Worm (Caenorhabditis elegans) whole organism, L1 larva: Measurements from ENCODE around the gene fipr-13.

Experiments used
- C04F5.9 ChIP-seq: sonication (generic microtip); optimal IDR thresholded peaks from 2 replicates; lab custom pipeline; 2016; ENCODE audit warnings: missing genetic modification characterization, missing compliant biosample characterization
- C16A3.4 ChIP-seq: fragments of 150-350 bp; optimal IDR thresholded peaks from 2 replicates; lab custom pipeline; 2014; ENCODE audit warnings: missing biosample characterization, missing genetic modification characterization
- F16B12.6 ChIP-seq: fragments of 150-350 bp; optimal IDR thresholded peaks from 2 replicates; lab custom pipeline; 2014; ENCODE audit warnings: missing biosample characterization, missing genetic modification characterization
- aha-1 ChIP-seq: fragments of 150-350 bp; optimal IDR thresholded peaks from 2 replicates; lab custom pipeline; 2014; ENCODE audit warnings: missing biosample characterization, missing genetic modification characterization
- ceh-63 ChIP-seq: fragments of 200-800 bp; sonication (Bioruptor generic); optimal IDR thresholded peaks from 2 replicates; lab custom pipeline; 2018; ENCODE audit warnings: mild to moderate bottlenecking, missing genetic modification characterization, missing compliant biosample characterization
- ceh-82 ChIP-seq, 3 experiments: fragments of 150-350 bp in 1 of 3; sonication (generic microtip) in 2 of 3; optimal IDR thresholded peaks; 2 replicates each; lab custom pipeline; 2014 to 2017; ENCODE audit warnings: missing biosample characterization in 3 of 3, missing genetic modification characterization in 3 of 3
- ceh-88 ChIP-seq: fragments of 200-800 bp; sonication (Bioruptor generic); IDR thresholded peaks from 2 replicates; pipeline ENCODE4 v1.3.6; 2022; ENCODE audit warnings: missing genetic modification characterization, missing compliant biosample characterization
- ces-1 ChIP-seq: fragments of 150-350 bp; optimal IDR thresholded peaks from 2 replicates; lab custom pipeline; 2014; ENCODE audit warnings: missing biosample characterization, missing genetic modification reagents, missing genetic modification characterization
- dpl-1 ChIP-seq, 3 experiments: fragments of 150-350 bp in 2 of 3; sonication (generic microtip) in 1 of 3; optimal IDR thresholded peaks; 2 replicates each; lab custom pipeline; 2014 to 2017; ENCODE audit warnings: missing biosample characterization in 3 of 3, missing genetic modification characterization in 3 of 3, missing genetic modification reagents in 3 of 3
- dsc-1 ChIP-seq: sonication (generic microtip); optimal IDR thresholded peaks from 2 replicates; lab custom pipeline; 2016; ENCODE audit warnings: mild to moderate bottlenecking, missing genetic modification characterization, missing compliant biosample characterization
- efl-1 ChIP-seq, 4 experiments: fragments of 150-350 bp; optimal IDR thresholded peaks in 3 of 4; peaks in 1 of 4; 1 replicate in 1 of 4; 2 replicates in 3 of 4; lab custom pipeline; 2014; ENCODE audit warnings: missing biosample characterization in 2 of 4, missing genetic modification characterization in 2 of 4, missing genetic modification reagents in 2 of 4
- efl-3 ChIP-seq: fragments of 200-800 bp; sonication (Bioruptor generic); optimal IDR thresholded peaks from 2 replicates; lab custom pipeline; 2018; ENCODE audit warnings: mild to moderate bottlenecking, missing genetic modification characterization, missing compliant biosample characterization
- elt-2 ChIP-seq: sonication (generic microtip); optimal IDR thresholded peaks from 2 replicates; lab custom pipeline; 2016; ENCODE audit warnings: missing genetic modification characterization, mild to moderate bottlenecking, inconsistent platforms, missing compliant biosample characterization, missing genetic modification reagents
- ets-5 ChIP-seq: fragments of 200-800 bp; sonication (Bioruptor generic); IDR thresholded peaks from 2 replicates; pipeline ENCODE4 v1.3.6; 2022; ENCODE audit warnings: missing genetic modification characterization, missing compliant biosample characterization
- fkh-10 ChIP-seq: sonication (generic microtip); optimal IDR thresholded peaks from 2 replicates; lab custom pipeline; 2017; ENCODE audit warnings: missing biosample characterization, missing genetic modification reagents, missing genetic modification characterization
- fkh-8 ChIP-seq: sonication (generic microtip); optimal IDR thresholded peaks from 2 replicates; lab custom pipeline; 2016; ENCODE audit warnings: mild to moderate bottlenecking, missing genetic modification characterization, missing compliant biosample characterization
- fos-1 ChIP-seq: fragments of 150-350 bp; optimal IDR thresholded peaks from 2 replicates; lab custom pipeline; 2014; ENCODE audit warnings: missing biosample characterization, missing genetic modification characterization
- irx-1 ChIP-seq: sonication (generic microtip); optimal IDR thresholded peaks from 2 replicates; lab custom pipeline; 2016; ENCODE audit warnings: missing genetic modification characterization, missing compliant biosample characterization
- isw-1 ChIP-seq: fragments of 200-800 bp; sonication (Bioruptor generic); IDR thresholded peaks from 2 replicates; pipeline ENCODE4 v1.3.6; 2022; ENCODE audit warnings: missing genetic modification characterization, missing compliant biosample characterization
- lin-15B ChIP-seq: fragments of 150-350 bp; sonication (generic microtip); optimal IDR thresholded peaks from 3 replicates; lab custom pipeline; 2014; ENCODE audit warnings: missing biosample characterization, missing genetic modification characterization
- lin-39 ChIP-seq: fragments of 150-350 bp; optimal IDR thresholded peaks from 2 replicates; lab custom pipeline; 2014; ENCODE audit warnings: missing biosample characterization, missing genetic modification reagents, missing genetic modification characterization
- mep-1 ChIP-seq: fragments of 150-350 bp; optimal IDR thresholded peaks from 2 replicates; lab custom pipeline; 2014; ENCODE audit warnings: missing biosample characterization, missing genetic modification characterization
- nhr-11 ChIP-seq: fragments of 150-350 bp; optimal IDR thresholded peaks from 2 replicates; lab custom pipeline; 2014; ENCODE audit warnings: missing biosample characterization, missing genetic modification characterization
- nhr-76 ChIP-seq: sonication (generic microtip); optimal IDR thresholded peaks from 2 replicates; lab custom pipeline; 2017; ENCODE audit warnings: missing biosample characterization, missing genetic modification characterization
- nhr-84 ChIP-seq: sonication (generic microtip); optimal IDR thresholded peaks from 2 replicates; lab custom pipeline; 2017; ENCODE audit warnings: missing biosample characterization, missing genetic modification characterization
- nhr-90 ChIP-seq: sonication (generic microtip); optimal IDR thresholded peaks from 2 replicates; lab custom pipeline; 2016; ENCODE audit warnings: mild to moderate bottlenecking, missing genetic modification characterization, missing compliant biosample characterization; ENCODE audit not compliant: poor library complexity
- pag-3 ChIP-seq: sonication (generic microtip); optimal IDR thresholded peaks from 2 replicates; lab custom pipeline; 2017; ENCODE audit warnings: missing genetic modification characterization, mild to moderate bottlenecking, missing compliant biosample characterization, antibody characterized with exemption, borderline replicate concordance; ENCODE audit not compliant: insufficient read depth
- pax-3 ChIP-seq: fragments of 200-800 bp; sonication (Bioruptor generic); optimal IDR thresholded peaks from 2 replicates; lab custom pipeline; 2018; ENCODE audit warnings: mild to moderate bottlenecking, missing genetic modification characterization, moderate library complexity, missing compliant biosample characterization
- rnt-1 ChIP-seq: sonication (generic microtip); optimal IDR thresholded peaks from 2 replicates; lab custom pipeline; 2016; ENCODE audit warnings: mild to moderate bottlenecking, missing genetic modification characterization, moderate library complexity, missing compliant biosample characterization
- skn-1 ChIP-seq: fragments of 150-350 bp; optimal IDR thresholded peaks from 2 replicates; lab custom pipeline; 2014; ENCODE audit warnings: missing biosample characterization, missing genetic modification characterization
- snpc-4 ChIP-seq: fragments of 150-350 bp; optimal IDR thresholded peaks from 2 replicates; lab custom pipeline; 2014; ENCODE audit warnings: missing biosample characterization, missing genetic modification characterization
- snu-23 ChIP-seq: sonication (generic microtip); optimal IDR thresholded peaks from 2 replicates; lab custom pipeline; 2016; ENCODE audit warnings: missing genetic modification characterization, missing compliant biosample characterization
- tlp-1 ChIP-seq: fragments of 150-350 bp; optimal IDR thresholded peaks from 2 replicates; lab custom pipeline; 2014; ENCODE audit warnings: missing biosample characterization, missing genetic modification characterization
- unc-86 ChIP-seq: sonication (generic microtip); optimal IDR thresholded peaks from 2 replicates; lab custom pipeline; 2016; ENCODE audit warnings: missing genetic modification characterization, missing compliant biosample characterization
- unc-98 ChIP-seq: fragments of 200-800 bp; sonication (Bioruptor generic); IDR thresholded peaks from 2 replicates; pipeline ENCODE4 v1.3.6; 2022; ENCODE audit warnings: missing genetic modification characterization, missing compliant biosample characterization
- zag-1 ChIP-seq: fragments of 150-350 bp; optimal IDR thresholded peaks from 2 replicates; lab custom pipeline; 2014; ENCODE audit warnings: missing biosample characterization, missing genetic modification characterization
- zip-4 ChIP-seq: fragments of 200-800 bp; sonication (Bioruptor generic); optimal IDR thresholded peaks from 2 replicates; lab custom pipeline; 2018; ENCODE audit warnings: mild to moderate bottlenecking, missing genetic modification characterization, moderate library complexity, missing compliant biosample characterization

fipr-13 gene

DNA sequence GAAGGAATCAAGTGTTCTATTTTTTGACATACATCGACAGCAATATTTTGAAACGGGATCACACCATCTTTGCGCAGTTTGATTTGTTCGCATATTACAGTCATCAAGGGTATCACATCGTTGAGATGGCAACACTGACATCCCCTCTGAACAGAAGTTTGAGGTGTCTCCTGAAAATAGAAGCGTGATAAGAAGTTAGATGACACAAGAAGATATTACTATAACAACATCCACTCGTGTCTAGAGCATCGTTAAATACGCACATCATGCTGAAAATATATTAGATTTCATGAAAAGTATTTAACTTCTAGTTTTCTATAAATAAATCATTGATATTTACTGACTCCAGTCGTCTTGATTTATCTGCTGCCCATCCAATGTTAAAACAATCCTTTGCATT, 8.4 kb downstream of the fipr-13 start:
- TF ChIP-seq fkh-10 (GFP tag; lab: Kevin White, UChicago) (no peak), C16A3.4 (tag; lab: Kevin White, UChicago) (no peak), mep-1 (tag; lab: Kevin White, UChicago) (no peak), elt-2 (tag; lab: Kevin White, UChicago) (no peak), rnt-1 (no peak), ets-5 (GFP tag; lab: Robert Waterston, UW) (no peak), nhr-11 (tag; lab: Kevin White, UChicago) (no peak), tlp-1 (tag; lab: Kevin White, UChicago) (no peak), dpl-1 (GFP tag; optimal IDR thresholded peaks at IDR 0.05; lab: Kevin White, UChicago) (no peak), ceh-88 (GFP tag; lab: Robert Waterston, UW) (no peak), lin-39 (tag; lab: Kevin White, UChicago) (no peak), nhr-76 (tag; lab: Kevin White, UChicago) (no peak), ceh-63 (GFP tag; lab: Kevin White, UChicago) (no peak), zag-1 (tag; lab: Kevin White, UChicago) (no peak), skn-1 (no peak), pag-3 (tag; lab: Kevin White, UChicago) (no peak), C04F5.9 (no peak), nhr-90 (no peak)
- TF ChIP-seq, all 84 proteins: peak for 0

DNA sequence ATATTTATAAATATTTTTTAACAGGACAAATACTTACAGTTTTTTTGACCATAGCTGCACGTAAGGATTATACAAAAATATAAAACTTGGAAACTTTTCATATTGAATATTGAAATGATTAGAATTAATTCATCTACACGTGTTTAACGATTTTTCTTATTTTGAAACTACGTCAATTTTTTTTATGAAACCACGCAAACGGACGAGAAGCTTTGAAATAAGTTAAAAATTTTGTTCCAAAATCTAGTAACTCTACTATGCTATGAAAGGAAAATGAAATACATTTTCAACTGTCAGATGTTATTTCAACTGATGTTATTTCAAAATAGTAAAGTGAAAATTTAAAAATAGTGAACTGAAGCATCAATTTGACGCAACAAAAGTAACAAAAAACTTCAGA, 9.5 kb downstream of the fipr-13 start, which contains the start of gene F57A8.6:
TSS of gene F57A8.6 (minus strand) at position 101 of the 400 bp plus-strand sequence.
- TF ChIP-seq ces-1 (GFP tag; lab: Kevin White, UChicago) (no peak), dsc-1 (no peak), nhr-84 (tag; lab: Kevin White, UChicago) (no peak)

DNA sequence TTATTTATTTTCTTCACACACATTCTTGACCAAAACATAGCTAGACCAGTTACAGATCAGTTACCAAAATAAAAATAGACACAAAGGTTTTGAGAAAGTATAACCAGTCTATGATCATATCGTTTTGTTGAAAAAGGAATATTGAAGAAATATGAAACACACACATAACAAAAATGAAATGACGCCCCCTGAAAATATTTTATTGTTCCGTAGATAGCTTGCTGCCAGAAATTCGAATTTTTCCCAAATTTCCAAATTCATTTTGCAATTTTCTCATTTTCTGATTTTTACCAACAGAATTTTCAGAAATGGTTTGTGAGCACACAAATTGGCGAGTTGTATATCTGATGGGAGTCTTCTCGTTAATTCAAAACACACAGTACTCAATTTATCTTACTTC, 11.1 kb downstream of the fipr-13 start, which contains the start of gene F57A8.7:
TSS of gene F57A8.7 (plus strand) at position 301 of the 400 bp plus-strand sequence.
- TF ChIP-seq fkh-8 (tag; lab: Kevin White, UChicago) = no peak
- no peak for TF ChIP-seq unc-98 (GFP tag; lab: Robert Waterston, UW)
- TF ChIP-seq nhr-84 (tag; lab: Kevin White, UChicago) = no peak
- TF ChIP-seq C16A3.4 (tag; lab: Kevin White, UChicago) = no peak

DNA sequence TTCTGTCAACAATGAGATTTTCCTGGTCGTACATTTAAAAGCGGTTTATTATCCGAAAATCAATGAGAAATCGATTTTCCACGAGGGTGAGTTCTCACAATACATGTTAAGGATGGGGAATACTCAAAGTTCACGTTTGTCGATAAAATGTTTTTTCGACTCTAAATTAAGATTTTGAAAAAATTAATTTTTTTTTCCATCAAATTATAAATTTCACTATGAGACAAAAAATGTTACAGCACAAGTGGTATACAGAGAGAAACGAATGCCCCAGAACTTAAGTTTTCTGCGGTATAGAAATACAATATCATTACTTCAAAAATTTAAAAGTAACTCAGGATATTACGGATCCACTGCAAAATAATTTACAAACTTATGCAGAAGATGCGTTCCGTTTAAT, 13.9 kb downstream of the fipr-13 start, which contains the start of gene R04B5.1:
TSS of gene R04B5.1 (minus strand) at position 101 of the 400 bp plus-strand sequence.
- TF ChIP-seq irx-1 (tag; lab: Kevin White, UChicago) (no peak), ceh-88 (GFP tag; lab: Robert Waterston, UW) (no peak), snpc-4 (tag; lab: Kevin White, UChicago) (no peak), unc-86 (tag; lab: Kevin White, UChicago) (no peak), isw-1 (GFP tag; lab: Robert Waterston, UW) (no peak), efl-3 (GFP tag; lab: Kevin White, UChicago) (no peak), snu-23 (GFP tag; lab: Kevin White, UChicago) (no peak), lin-39 (tag; lab: Kevin White, UChicago) (no peak), fos-1 (no peak), ces-1 (GFP tag; lab: Kevin White, UChicago) (no peak)

DNA sequence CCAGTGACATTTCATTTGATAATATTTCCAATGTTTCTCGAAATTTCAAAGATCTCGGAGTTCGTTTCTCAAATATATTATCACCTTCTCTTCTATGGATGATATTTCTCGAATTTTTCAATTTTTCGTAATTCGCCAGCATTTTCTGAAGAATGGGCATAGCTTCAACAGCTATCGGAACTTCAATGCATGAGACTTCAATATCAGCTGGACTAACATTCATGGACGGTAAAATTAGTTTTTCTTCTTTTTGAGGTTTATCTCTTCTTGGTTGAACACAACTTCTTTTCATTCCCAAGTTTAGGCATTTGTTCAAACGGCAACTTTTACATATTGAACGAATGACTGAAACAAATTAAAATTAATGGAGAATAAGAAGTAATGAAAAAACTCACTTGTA, 16.6 kb downstream of the fipr-13 start:
- TF ChIP-seq C16A3.4 (tag; lab: Kevin White, UChicago) = no peak
- no peak for TF ChIP-seq zag-1 (tag; lab: Kevin White, UChicago)
- TF ChIP-seq ceh-82 (tag; optimal IDR thresholded peaks at IDR 0.05; lab: Kevin White, UChicago) = no peak
- TF ChIP-seq efl-1 (optimal IDR thresholded peaks at IDR 0.05; lab: Kevin White, UChicago) = no peak
- no peak for TF ChIP-seq efl-1 (GFP tag; optimal IDR thresholded peaks at IDR 0.05 in 1 of 2; lab: Kevin White, UChicago)
- TF ChIP-seq nhr-84 (tag; lab: Kevin White, UChicago) = no peak
- no peak for TF ChIP-seq fkh-8 (tag; lab: Kevin White, UChicago)
- TF ChIP-seq lin-15B = no peak
- TF ChIP-seq isw-1 (GFP tag; lab: Robert Waterston, UW) = no peak
- no peak for TF ChIP-seq pax-3
- TF ChIP-seq aha-1 (tag; lab: Kevin White, UChicago) = no peak
- TF ChIP-seq tlp-1 (tag; lab: Kevin White, UChicago) = no peak
- TF ChIP-seq mep-1 (tag; lab: Kevin White, UChicago) = no peak
- no peak for TF ChIP-seq F16B12.6 (tag; lab: Kevin White, UChicago)
- no peak for TF ChIP-seq zip-4
